Fruit fly (Drosophila melanogaster): Measurements from ENCODE around the gene CG17568.

CG17568 gene

DNA sequence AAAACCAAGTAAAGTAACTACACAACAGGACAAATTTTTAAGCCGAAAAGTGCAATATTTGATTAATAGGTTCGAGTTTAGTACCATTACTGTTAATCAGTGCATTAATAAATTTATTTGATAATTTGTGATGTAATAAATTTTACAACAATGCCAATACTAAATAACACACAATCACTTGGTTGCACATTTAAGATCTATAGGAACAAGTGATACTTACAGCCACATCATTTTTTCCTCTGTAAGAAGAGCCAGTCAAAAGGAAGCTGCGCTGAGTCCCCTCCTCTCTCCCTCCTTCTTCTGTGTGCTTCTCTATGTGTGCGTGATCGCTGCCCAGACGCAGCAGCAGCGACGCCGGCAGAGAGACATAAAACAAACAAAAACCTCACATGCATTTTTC lies 44.8 kb downstream of the CG17568 start (continued):
- TF ChIP-seq jumu (GFP tag; optimal IDR thresholded peaks at IDR 0.05), result no peak
- TF ChIP-seq CG34376 (GFP tag; optimal IDR thresholded peaks at IDR 0.05), result no peak
- no peak for TF ChIP-seq Meics (GFP tag; optimal IDR thresholded peaks at IDR 0.05)
- peak; percentile 39 for TF ChIP-seq CG8924 (tag; optimal IDR thresholded peaks at IDR 0.05)
- no peak for TF ChIP-seq Sox100B (GFP tag; optimal IDR thresholded peaks at IDR 0.05)
- TF ChIP-seq mld (GFP tag; IDR thresholded peaks at IDR 0.05; ENCODE audit: partially characterized antibody), result no peak
- TF ChIP-seq gce (GFP tag; IDR thresholded peaks at IDR 0.05), result no peak
- TF ChIP-seq ftz-f1 (GFP tag; optimal IDR thresholded peaks at IDR 0.05), result no peak
- peak; percentile 58 for TF ChIP-seq ara (GFP tag; IDR thresholded peaks at IDR 0.05)
- peak; percentile 40 for TF ChIP-seq Six4 (GFP tag; optimal IDR thresholded peaks at IDR 0.05)
- TF ChIP-seq CG10274 (GFP tag; optimal IDR thresholded peaks at IDR 0.05), result no peak
- no peak for TF ChIP-seq CG6813 (GFP tag; optimal IDR thresholded peaks at IDR 0.05)
- TF ChIP-seq gcm (GFP tag; optimal IDR thresholded peaks at IDR 0.05), result peak; percentile 55
- TF ChIP-seq aop (GFP tag; IDR thresholded peaks at IDR 0.05), result no peak
- no peak for TF ChIP-seq Taf1 (GFP tag; IDR thresholded peaks at IDR 0.05)
- peak; percentile 73 for TF ChIP-seq CG10979 (tag; optimal IDR thresholded peaks at IDR 0.05)
- TF ChIP-seq usp (GFP tag; optimal IDR thresholded peaks at IDR 0.05), result no peak
- no peak for TF ChIP-seq CG12104 (GFP tag; optimal IDR thresholded peaks at IDR 0.05)
- TF ChIP-seq Dip3 (GFP tag; optimal IDR thresholded peaks at IDR 0.05), result no peak
- TF ChIP-seq slp2 (GFP tag; optimal IDR thresholded peaks at IDR 0.05), result no peak
- no peak for TF ChIP-seq fd64A (GFP tag; optimal IDR thresholded peaks at IDR 0.05)
- TF ChIP-seq NC2α (GFP tag; optimal IDR thresholded peaks at IDR 0.05), result no peak
- TF ChIP-seq CG2712 (tag; optimal IDR thresholded peaks at IDR 0.05), result peak; percentile 71
- TF ChIP-seq NFAT (GFP tag; IDR thresholded peaks at IDR 0.05), result no peak
- no peak for TF ChIP-seq CG8281 (tag; optimal IDR thresholded peaks at IDR 0.05)
- no peak for TF ChIP-seq BEAF-32 (GFP tag; optimal IDR thresholded peaks at IDR 0.05)
- TF ChIP-seq CG9215 (GFP tag; IDR thresholded peaks at IDR 0.05), result no peak
- TF ChIP-seq CG12071 (GFP tag; optimal IDR thresholded peaks at IDR 0.05), result no peak
- no peak for TF ChIP-seq MESR4 (GFP tag; optimal IDR thresholded peaks at IDR 0.05)
- TF ChIP-seq dmrt11E (tag; optimal IDR thresholded peaks at IDR 0.05), result peak; percentile 89
- TF ChIP-seq CG7963 (GFP tag; IDR thresholded peaks at IDR 0.05; ENCODE audit: partially characterized antibody), result no peak
- no peak for TF ChIP-seq CG12155 (GFP tag; optimal IDR thresholded peaks at IDR 0.05)
- TF ChIP-seq sna (GFP tag; IDR thresholded peaks at IDR 0.05; ENCODE audit: partially characterized antibody), result no peak
- no peak for TF ChIP-seq CG10565 (GFP tag; optimal IDR thresholded peaks at IDR 0.05)
- peak; percentile 45 for TF ChIP-seq zen (tag; optimal IDR thresholded peaks at IDR 0.05)
- no peak for TF ChIP-seq CG14860 (GFP tag; IDR thresholded peaks at IDR 0.05; ENCODE audit: partially characterized antibody)
- TF ChIP-seq Camta (GFP tag; optimal IDR thresholded peaks at IDR 0.05), result peak; percentile 8
- TF ChIP-seq CG2116 (GFP tag; optimal IDR thresholded peaks at IDR 0.05), result no peak
- no peak for TF ChIP-seq Sin3A (optimal IDR thresholded peaks at IDR 0.05)
- TF ChIP-seq phol (tag; optimal IDR thresholded peaks at IDR 0.05), result peak; percentile 60
- TF ChIP-seq CG13775 (GFP tag; optimal IDR thresholded peaks at IDR 0.05), result peak; percentile 33
- no peak for TF ChIP-seq CrebB (tag; optimal IDR thresholded peaks at IDR 0.05)
- no peak for TF ChIP-seq Deaf1 (tag; optimal IDR thresholded peaks at IDR 0.05)
- TF ChIP-seq z (GFP tag; IDR thresholded peaks at IDR 0.05), result no peak
- no peak for TF ChIP-seq CG31388 (GFP tag; optimal IDR thresholded peaks at IDR 0.05)
- TF ChIP-seq CG10543 (GFP tag; optimal IDR thresholded peaks at IDR 0.05), result no peak
- no peak for TF ChIP-seq her (GFP tag; optimal IDR thresholded peaks at IDR 0.05)
- no peak for TF ChIP-seq HLHmδ (GFP tag; optimal IDR thresholded peaks at IDR 0.05)
- no peak for TF ChIP-seq pnt (GFP tag; optimal IDR thresholded peaks at IDR 0.05)
- no peak for TF ChIP-seq disco-r (GFP tag; optimal IDR thresholded peaks at IDR 0.05)
- TF ChIP-seq sens (GFP tag), result peak; percentile 83
- no peak for TF ChIP-seq Atf-2 (GFP tag; optimal IDR thresholded peaks at IDR 0.05)
